Worm (Caenorhabditis elegans) whole organism, young adult: Measurements from ENCODE around the gene tsr-2.

Source experiments
- B0035.1 ChIP-seq: sonication (generic microtip); optimal IDR thresholded peaks from 2 replicates; lab custom pipeline; 2016; ENCODE audit warnings: missing genetic modification characterization, mild to moderate bottlenecking, missing compliant biosample characterization, missing genotype, missing genetic modification reagents
- B0261.1 ChIP-seq: sonication (generic microtip); optimal IDR thresholded peaks from 2 replicates; lab custom pipeline; 2016; ENCODE audit warnings: mild to moderate bottlenecking, missing genetic modification characterization, moderate library complexity, missing compliant biosample characterization
- B0336.3 ChIP-seq: fragments of 200-800 bp; sonication (Bioruptor generic); IDR thresholded peaks from 2 replicates; pipeline ENCODE4 v1.3.6; 2022; ENCODE audit warnings: missing genetic modification characterization, missing compliant biosample characterization
- C17E4.6 ChIP-seq: fragments of 200-800 bp; sonication (Bioruptor generic); IDR thresholded peaks from 2 replicates; pipeline ENCODE4 v1.3.6; 2022; ENCODE audit warnings: missing genetic modification reagents, missing genetic modification characterization, missing compliant biosample characterization
- F22D6.2 ChIP-seq: sonication (generic microtip); optimal IDR thresholded peaks from 2 replicates; lab custom pipeline; 2016; ENCODE audit warnings: mild to moderate bottlenecking, missing genetic modification characterization, missing compliant biosample characterization
- F23B12.7 ChIP-seq: sonication (generic microtip); optimal IDR thresholded peaks from 2 replicates; lab custom pipeline; 2017; ENCODE audit warnings: missing genetic modification characterization, mild to moderate bottlenecking, missing compliant biosample characterization, antibody characterized with exemption, moderate library complexity; ENCODE audit not compliant: insufficient read depth
- F33H1.4 ChIP-seq: fragments of 200-800 bp; sonication (Bioruptor generic); IDR thresholded peaks from 2 replicates; pipeline ENCODE4 v1.3.6; 2022; ENCODE audit warnings: missing genetic modification reagents, missing genetic modification characterization, missing compliant biosample characterization
- F39B2.1 ChIP-seq: fragments of 200-800 bp; sonication (Bioruptor generic); IDR thresholded peaks from 2 replicates; pipeline ENCODE4 v1.3.6; 2022; ENCODE audit warnings: missing genetic modification reagents, missing genetic modification characterization, missing compliant biosample characterization
- F49E8.2 ChIP-seq: sonication (generic microtip); optimal IDR thresholded peaks from 3 replicates; lab custom pipeline; 2017; ENCODE audit warnings: missing genetic modification characterization, mild to moderate bottlenecking, missing compliant biosample characterization, antibody characterized with exemption, moderate library complexity; ENCODE audit not compliant: insufficient read depth
- F52B5.7 ChIP-seq: sonication (generic microtip); optimal IDR thresholded peaks from 2 replicates; lab custom pipeline; 2016; ENCODE audit warnings: mild to moderate bottlenecking, missing genetic modification characterization, missing compliant biosample characterization
- F55B11.4 ChIP-seq: sonication (generic microtip); optimal IDR thresholded peaks from 2 replicates; lab custom pipeline; 2016; ENCODE audit warnings: missing compliant biosample characterization, missing genetic modification characterization, borderline replicate concordance; ENCODE audit not compliant: insufficient read depth
- K12H6.12 ChIP-seq: fragments of 200-800 bp; sonication (Bioruptor generic); optimal IDR thresholded peaks from 2 replicates; lab custom pipeline; 2018; ENCODE audit warnings: mild to moderate bottlenecking, missing genetic modification characterization, missing compliant biosample characterization
- T26A5.8 ChIP-seq: sonication (generic microtip); optimal IDR thresholded peaks from 2 replicates; lab custom pipeline; 2016; ENCODE audit warnings: missing genetic modification characterization, missing compliant biosample characterization
- akir-1 ChIP-seq: fragments of 200-800 bp; sonication (Bioruptor generic); optimal IDR thresholded peaks from 2 replicates; lab custom pipeline; 2018; ENCODE audit warnings: mild to moderate bottlenecking, missing genetic modification characterization, moderate library complexity, missing compliant biosample characterization
- aptf-2 ChIP-seq: fragments of 200-800 bp; sonication (Bioruptor generic); conservative IDR thresholded peaks from 2 replicates; pipeline ENCODE4 v1.3.6; 2022; ENCODE audit warnings: missing genetic modification reagents, missing genetic modification characterization, missing compliant biosample characterization
- attf-3 ChIP-seq: fragments of 200-800 bp; sonication (Bioruptor generic); conservative IDR thresholded peaks from 2 replicates; pipeline ENCODE4 v1.3.6; 2022; ENCODE audit warnings: missing genetic modification reagents, missing genetic modification characterization, missing compliant biosample characterization
- attf-5 ChIP-seq: fragments of 200-800 bp; sonication (Bioruptor generic); optimal IDR thresholded peaks from 2 replicates; lab custom pipeline; 2018; ENCODE audit warnings: mild to moderate bottlenecking, missing genetic modification characterization, missing compliant biosample characterization
- bed-2 ChIP-seq: fragments of 200-800 bp; sonication (Bioruptor generic); IDR thresholded peaks from 2 replicates; pipeline ENCODE4 v1.3.6; 2022; ENCODE audit warnings: missing genetic modification reagents, missing genetic modification characterization, missing compliant biosample characterization
- cebp-1 ChIP-seq, 2 experiments: fragments of 200-800 bp in 1 of 2; sonication (Bioruptor generic) in 1 of 2; sonication (generic microtip) in 1 of 2; IDR thresholded peaks in 1 of 2; optimal IDR thresholded peaks in 1 of 2; 2 replicates each; pipeline versions ENCODE4 v1.3.6 to Lab custom; 2017 to 2022; ENCODE audit warnings: missing compliant biosample characterization in 2 of 2, missing genetic modification characterization in 2 of 2, mild to moderate bottlenecking in 1 of 2, missing genetic modification reagents in 1 of 2, moderate library complexity in 1 of 2
- cebp-2 ChIP-seq: fragments of 200-800 bp; sonication (Bioruptor generic); IDR thresholded peaks from 2 replicates; pipeline ENCODE4 v1.3.6; 2022; ENCODE audit warnings: missing genetic modification characterization, missing compliant biosample characterization
- ceh-58 ChIP-seq: fragments of 200-800 bp; sonication (Bioruptor generic); IDR thresholded peaks from 2 replicates; pipeline ENCODE4 v1.3.6; 2022; ENCODE audit warnings: missing genetic modification characterization, missing compliant biosample characterization
- chd-7 ChIP-seq: sonication (generic microtip); optimal IDR thresholded peaks from 2 replicates; lab custom pipeline; 2016; ENCODE audit warnings: mild to moderate bottlenecking, missing genetic modification characterization, moderate library complexity, missing compliant biosample characterization
- dpff-1 ChIP-seq: sonication (generic microtip); optimal IDR thresholded peaks from 2 replicates; lab custom pipeline; 2017; ENCODE audit warnings: mild to moderate bottlenecking, missing genetic modification characterization, missing compliant biosample characterization
- efl-1 ChIP-seq: fragments of 150-350 bp; optimal IDR thresholded peaks from 2 replicates; lab custom pipeline; 2014; ENCODE audit warnings: missing biosample characterization, missing genetic modification reagents, missing genetic modification characterization
- egl-44 ChIP-seq: fragments of 200-800 bp; sonication (Bioruptor generic); IDR thresholded peaks from 2 replicates; pipeline ENCODE4 v1.3.6; 2022; ENCODE audit warnings: missing genetic modification reagents, missing genetic modification characterization, missing compliant biosample characterization
- fkh-3 ChIP-seq: sonication (generic microtip); optimal IDR thresholded peaks from 2 replicates; lab custom pipeline; 2016; ENCODE audit warnings: mild to moderate bottlenecking, missing genetic modification characterization, missing compliant biosample characterization
- hlh-12 ChIP-seq: sonication (generic microtip); optimal IDR thresholded peaks from 2 replicates; lab custom pipeline; 2016; ENCODE audit warnings: missing genetic modification characterization, missing compliant biosample characterization
- hlh-26 ChIP-seq: fragments of 200-800 bp; sonication (Bioruptor generic); conservative IDR thresholded peaks from 2 replicates; pipeline ENCODE4 v1.3.6; 2022; ENCODE audit warnings: missing genetic modification reagents, missing genetic modification characterization, missing compliant biosample characterization
- hmg-20 ChIP-seq: fragments of 200-800 bp; sonication (Bioruptor generic); IDR thresholded peaks from 2 replicates; pipeline ENCODE4 v1.3.6; 2022; ENCODE audit warnings: missing genetic modification reagents, missing genetic modification characterization, missing compliant biosample characterization
- let-526 ChIP-seq: fragments of 200-800 bp; sonication (Bioruptor generic); IDR thresholded peaks from 2 replicates; pipeline ENCODE4 v1.3.6; 2022; ENCODE audit warnings: missing genetic modification reagents, missing genetic modification characterization, missing compliant biosample characterization
- let-607 ChIP-seq, 2 experiments: fragments of 200-800 bp in 1 of 2; sonication (Bioruptor generic) in 1 of 2; sonication (generic microtip) in 1 of 2; optimal IDR thresholded peaks; 2 replicates each; lab custom pipeline; 2016 to 2018; ENCODE audit warnings: mild to moderate bottlenecking in 2 of 2, missing compliant biosample characterization in 2 of 2, missing genetic modification characterization in 2 of 2, moderate library complexity in 2 of 2, missing genotype in 1 of 2
- lsl-1 ChIP-seq: fragments of 200-800 bp; sonication (Bioruptor generic); optimal IDR thresholded peaks from 2 replicates; lab custom pipeline; 2018; ENCODE audit warnings: mild to moderate bottlenecking, missing genetic modification characterization, moderate library complexity, missing compliant biosample characterization
- lsy-27 ChIP-seq: sonication (generic microtip); optimal IDR thresholded peaks from 2 replicates; lab custom pipeline; 2017; ENCODE audit warnings: missing genetic modification characterization, mild to moderate bottlenecking, missing compliant biosample characterization, antibody characterized with exemption, missing genotype, borderline replicate concordance; ENCODE audit not compliant: insufficient read depth
- madf-3 ChIP-seq: fragments of 200-800 bp; sonication (Bioruptor generic); IDR thresholded peaks from 2 replicates; pipeline ENCODE4 v1.3.6; 2022; ENCODE audit warnings: missing genetic modification reagents, missing genetic modification characterization, missing compliant biosample characterization
- mel-28 ChIP-seq: sonication (generic microtip); optimal IDR thresholded peaks from 2 replicates; lab custom pipeline; 2016; ENCODE audit warnings: borderline replicate concordance, mild to moderate bottlenecking, missing genetic modification characterization, missing compliant biosample characterization
- mes-4 ChIP-seq: sonication (generic microtip); optimal IDR thresholded peaks from 2 replicates; lab custom pipeline; 2016; ENCODE audit warnings: missing genotype, missing genetic modification characterization, missing compliant biosample characterization
- nfya-2 ChIP-seq: fragments of 200-800 bp; sonication (Bioruptor generic); IDR thresholded peaks from 2 replicates; pipeline ENCODE4 v1.3.6; 2022; ENCODE audit warnings: missing genetic modification reagents, missing genetic modification characterization, missing compliant biosample characterization
- nfyb-1 ChIP-seq: fragments of 200-800 bp; sonication (Bioruptor generic); IDR thresholded peaks from 2 replicates; pipeline ENCODE4 v1.3.6; 2022; ENCODE audit warnings: missing genetic modification reagents, missing genetic modification characterization, missing compliant biosample characterization
- nhr-179 ChIP-seq: sonication (generic microtip); optimal IDR thresholded peaks from 2 replicates; lab custom pipeline; 2016; ENCODE audit warnings: mild to moderate bottlenecking, missing genetic modification characterization, missing compliant biosample characterization
- nhr-90 ChIP-seq: sonication (generic microtip); optimal IDR thresholded peaks from 2 replicates; lab custom pipeline; 2016; ENCODE audit warnings: missing genotype, mild to moderate bottlenecking, missing genetic modification characterization, missing compliant biosample characterization
- rcor-1 ChIP-seq: fragments of 200-800 bp; sonication (Bioruptor generic); IDR thresholded peaks from 2 replicates; pipeline ENCODE4 v1.3.6; 2022; ENCODE audit warnings: missing genetic modification reagents, missing genetic modification characterization, missing compliant biosample characterization
- snpc-1.3 ChIP-seq: sonication (generic microtip); optimal IDR thresholded peaks from 2 replicates; lab custom pipeline; 2017; ENCODE audit warnings: missing genetic modification characterization, mild to moderate bottlenecking, missing compliant biosample characterization, antibody characterized with exemption, moderate library complexity, missing genotype, missing genetic modification reagents; ENCODE audit not compliant: insufficient read depth
- somi-1 ChIP-seq: fragments of 200-800 bp; sonication (Bioruptor generic); optimal IDR thresholded peaks from 2 replicates; lab custom pipeline; 2018; ENCODE audit warnings: mild to moderate bottlenecking, missing genetic modification characterization, missing compliant biosample characterization
- tlf-1 ChIP-seq: fragments of 200-800 bp; sonication (Bioruptor generic); optimal IDR thresholded peaks from 2 replicates; lab custom pipeline; 2018; ENCODE audit warnings: mild to moderate bottlenecking, missing genetic modification characterization, missing compliant biosample characterization
- zfh-2 ChIP-seq: fragments of 200-800 bp; sonication (Bioruptor generic); conservative IDR thresholded peaks from 2 replicates; pipeline ENCODE4 v1.3.6; 2022; ENCODE audit warnings: missing genetic modification reagents, missing genetic modification characterization, missing compliant biosample characterization
- ztf-26 ChIP-seq: sonication (generic microtip); optimal IDR thresholded peaks from 2 replicates; lab custom pipeline; 2017; ENCODE audit warnings: missing genetic modification characterization, missing compliant biosample characterization
- ztf-28 ChIP-seq: fragments of 200-800 bp; sonication (Bioruptor generic); IDR thresholded peaks from 2 replicates; pipeline ENCODE4 v1.3.6; 2022; ENCODE audit warnings: missing genetic modification reagents, missing genetic modification characterization, missing compliant biosample characterization

Gene tsr-2

DNA sequence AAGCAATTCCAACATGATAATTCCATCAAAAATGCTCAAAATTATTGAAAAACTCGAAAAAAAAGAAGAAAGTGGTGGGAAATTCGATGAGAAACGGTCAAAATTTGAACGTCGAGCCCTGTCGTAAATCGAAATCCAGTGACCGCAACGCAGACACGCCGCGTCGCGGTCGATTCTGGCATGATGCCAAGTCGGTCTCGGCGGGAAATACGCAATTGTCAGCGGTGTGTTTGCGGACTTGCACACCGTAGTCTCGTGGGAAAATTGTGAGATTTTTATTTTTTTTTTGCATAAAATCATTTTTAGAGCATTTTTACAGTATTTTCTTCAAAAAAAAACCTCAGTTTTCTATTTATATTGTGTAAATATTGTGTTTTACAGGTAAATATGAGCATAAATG lies at the start of gene tsr-2 (continued):
- TF ChIP-seq C17E4.6 (GFP tag; lab: Robert Waterston, UW) (no peak), T26A5.8 (tag; lab: Kevin White, UChicago) (no peak), dpff-1 (tag; lab: Kevin White, UChicago) (no peak), nfya-2 (no peak), bed-2 (GFP tag; lab: Robert Waterston, UW) (no peak), lsy-27 (no peak), hlh-26 (GFP tag; lab: Robert Waterston, UW) (no peak), F49E8.2 (tag; lab: Kevin White, UChicago) (peak; percentile 85), rcor-1 (GFP tag; lab: Robert Waterston, UW) (peak; percentile 77), ztf-28 (GFP tag; lab: Robert Waterston, UW) (peak; percentile 81; the same call in 1 of the 2 replicates), akir-1 (GFP tag; lab: Kevin White, UChicago) (no peak), madf-3 (GFP tag; lab: Robert Waterston, UW) (peak; percentile 100), B0035.1 (tag; lab: Kevin White, UChicago) (no peak), nhr-90 (tag; lab: Kevin White, UChicago) (no peak), hlh-12 (tag; lab: Kevin White, UChicago) (no peak), F33H1.4 (GFP tag; lab: Robert Waterston, UW) (peak; percentile 88), hmg-20 (GFP tag; lab: Robert Waterston, UW) (no peak), tlf-1 (GFP tag; lab: Kevin White, UChicago) (peak; percentile 79), nfyb-1 (GFP tag; lab: Robert Waterston, UW) (peak; percentile 94), cebp-1 (GFP tag; IDR thresholded peaks at IDR 0.05; lab: Robert Waterston, UW) (0 out of 2 replicates have a peak, but pooled peaks have one; percentile 32), cebp-1 (tag; optimal IDR thresholded peaks at IDR 0.05; lab: Kevin White, UChicago) (peak; percentile 95), snpc-1.3 (tag; lab: Kevin White, UChicago) (peak; percentile 67), F52B5.7 (tag; lab: Kevin White, UChicago) (no peak), fkh-3 (tag; lab: Kevin White, UChicago) (no peak), B0336.3 (GFP tag; lab: Robert Waterston, UW) (peak; percentile 73), efl-1 (GFP tag; lab: Kevin White, UChicago) (peak; percentile 78), attf-3 (GFP tag; lab: Robert Waterston, UW) (no peak), aptf-2 (GFP tag; lab: Robert Waterston, UW) (peak; percentile 89), cebp-2 (GFP tag; lab: Robert Waterston, UW) (no peak), F22D6.2 (no peak), ztf-26 (tag; lab: Kevin White, UChicago) (peak; percentile 80), let-526 (GFP tag; lab: Robert Waterston, UW) (peak; percentile 59; the same call in 1 of the 2 replicates), chd-7 (tag; lab: Kevin White, UChicago) (peak; percentile 50), let-607 (tag; optimal IDR thresholded peaks at IDR 0.05; lab: Kevin White, UChicago) (peak in 1 of 2 experiments; percentile 63), zfh-2 (peak; percentile 78), ceh-58 (GFP tag; lab: Robert Waterston, UW) (no peak), mel-28 (no peak), somi-1 (GFP tag; lab: Kevin White, UChicago) (peak; percentile 57), nhr-179 (no peak), mes-4 (tag; lab: Kevin White, UChicago) (no peak), B0261.1 (tag; lab: Kevin White, UChicago) (peak; percentile 17), egl-44 (GFP tag; lab: Robert Waterston, UW) (no peak), K12H6.12 (tag; lab: Kevin White, UChicago) (peak; percentile 81), F55B11.4 (no peak), lsl-1 (GFP tag; lab: Kevin White, UChicago) (peak; percentile 91), F39B2.1 (GFP tag; lab: Robert Waterston, UW) (no peak), F23B12.7 (tag; lab: Kevin White, UChicago) (peak; percentile 88), attf-5 (peak; percentile 89)
